Fruit fly (Drosophila melanogaster) whole organism, embryonic: ENCODE measurements around the gene Hr83.

ENCODE experiments used
- Blimp-1 ChIP-seq: fragments of 200-800 bp; sonication (Bioruptor generic); optimal IDR thresholded peaks from 3 replicates; lab custom pipeline; 2018; ENCODE audit warnings: missing biosample characterization, missing genetic modification characterization, mild to moderate bottlenecking, moderate library complexity, missing genetic modification reagents
- CG10366 ChIP-seq: fragments of 200-800 bp; sonication (Bioruptor generic); IDR thresholded peaks from 2 replicates; pipeline ENCODE4 v1.3.6; 2022; ENCODE audit warnings: missing biosample characterization, missing genetic modification characterization
- CG11560 ChIP-seq: fragments of 200-800 bp; sonication (Bioruptor generic); IDR thresholded peaks from 3 replicates; pipeline ENCODE4 v1.3.6; 2022; ENCODE audit warnings: missing biosample characterization, missing genetic modification characterization
- CG11696 ChIP-seq: fragments of 200-800 bp; sonication (Bioruptor generic); IDR thresholded peaks from 2 replicates; pipeline ENCODE4 v1.3.6; 2022; ENCODE audit warnings: missing biosample characterization, missing genetic modification characterization
- CG11723 ChIP-seq: fragments of 200-800 bp; sonication (Bioruptor generic); optimal IDR thresholded peaks from 2 replicates; lab custom pipeline; 2017; ENCODE audit warnings: missing biosample characterization, mild to moderate bottlenecking, missing genetic modification characterization
- CG14014 ChIP-seq: fragments of 200-800 bp; sonication (Bioruptor generic); IDR thresholded peaks from 2 replicates; pipeline ENCODE4 v1.3.6; 2022; ENCODE audit warnings: missing biosample characterization, missing genetic modification characterization
- CG14710 ChIP-seq: fragments of 200-800 bp; sonication (Bioruptor generic); optimal IDR thresholded peaks from 3 replicates; lab custom pipeline; 2019; ENCODE audit warnings: missing biosample characterization, mild to moderate bottlenecking, missing genetic modification characterization, moderate library complexity
- CG14860 ChIP-seq: fragments of 200-800 bp; sonication (Bioruptor generic); IDR thresholded peaks from 3 replicates; pipeline ENCODE4 v1.3.6; 2022; ENCODE audit warnings: missing biosample characterization, missing genetic modification characterization; ENCODE audit not compliant: partially characterized antibody
- CG16813 ChIP-seq: fragments of 200-800 bp; sonication (Bioruptor generic); IDR thresholded peaks from 3 replicates; pipeline ENCODE4 v1.3.6; 2022; ENCODE audit warnings: missing biosample characterization, missing genetic modification characterization; ENCODE audit not compliant: partially characterized antibody
- CG31388 ChIP-seq: fragments of 200-800 bp; sonication (Bioruptor generic); optimal IDR thresholded peaks from 2 replicates; lab custom pipeline; 2016; ENCODE audit warnings: missing biosample characterization, missing genetic modification characterization
- CG3995 ChIP-seq: fragments of 200-800 bp; sonication (Bioruptor generic); optimal IDR thresholded peaks from 3 replicates; lab custom pipeline; 2016; ENCODE audit warnings: missing biosample characterization, missing genetic modification characterization
- CG6791 ChIP-seq: fragments of 200-800 bp; sonication (Bioruptor generic); IDR thresholded peaks from 3 replicates; pipeline ENCODE4 v1.3.6; 2022; ENCODE audit warnings: missing biosample characterization, missing genetic modification characterization; ENCODE audit not compliant: partially characterized antibody
- CG7786 ChIP-seq: fragments of 200-800 bp; sonication (Bioruptor generic); optimal IDR thresholded peaks from 2 replicates; lab custom pipeline; 2016; ENCODE audit warnings: missing biosample characterization, missing genetic modification characterization
- CG8089 ChIP-seq: fragments of 200-800 bp; sonication (Bioruptor generic); optimal IDR thresholded peaks from 3 replicates; lab custom pipeline; 2016; ENCODE audit warnings: missing biosample characterization, missing genetic modification characterization
- CG9727 ChIP-seq: fragments of 200-800 bp; sonication (Bioruptor generic); optimal IDR thresholded peaks from 3 replicates; lab custom pipeline; 2017; ENCODE audit warnings: missing biosample characterization, mild to moderate bottlenecking, missing genetic modification characterization
- CG9817 ChIP-seq: fragments of 200-800 bp; sonication (Bioruptor generic); optimal IDR thresholded peaks from 2 replicates; lab custom pipeline; 2018; ENCODE audit warnings: missing biosample characterization, mild to moderate bottlenecking, missing genetic modification characterization, moderate library complexity
- Deaf1 ChIP-seq: fragments of 200-800 bp; optimal IDR thresholded peaks from 3 replicates; lab custom pipeline; 2019; ENCODE audit warnings: missing biosample characterization, mild to moderate bottlenecking, missing genetic modification characterization, moderate library complexity
- Doc3 ChIP-seq: fragments of 200-800 bp; sonication (Bioruptor generic); IDR thresholded peaks from 3 replicates; pipeline ENCODE4 v1.3.6; 2022; ENCODE audit warnings: missing biosample characterization, missing genetic modification characterization; ENCODE audit not compliant: partially characterized antibody
- E2f1 ChIP-seq: fragments of 200-800 bp; sonication (Bioruptor generic); IDR thresholded peaks from 2 replicates; pipeline ENCODE4 v1.3.6; 2022; ENCODE audit warnings: missing biosample characterization, missing genetic modification characterization
- Gug ChIP-seq: fragments of 200-800 bp; sonication (Bioruptor generic); IDR thresholded peaks from 4 replicates; pipeline ENCODE4 v1.3.6; 2022; ENCODE audit warnings: missing biosample characterization, missing genetic modification characterization
- HLH4C ChIP-seq: fragments of 200-800 bp; sonication (Bioruptor generic); IDR thresholded peaks from 3 replicates; pipeline ENCODE4 v1.3.6; 2022; ENCODE audit warnings: missing biosample characterization, missing genetic modification characterization; ENCODE audit not compliant: partially characterized antibody
- Lhr ChIP-seq: fragments of 200-800 bp; sonication (Bioruptor generic); optimal IDR thresholded peaks from 3 replicates; lab custom pipeline; 2017; ENCODE audit warnings: mild to moderate bottlenecking, missing biosample characterization, missing genetic modification reagents, missing genetic modification characterization
- Nf-YB ChIP-seq: fragments of 200-800 bp; sonication (Bioruptor generic); optimal IDR thresholded peaks from 3 replicates; lab custom pipeline; 2019; ENCODE audit warnings: missing biosample characterization, mild to moderate bottlenecking, missing genetic modification characterization, moderate library complexity
- Opbp ChIP-seq: fragments of 200-800 bp; sonication (Bioruptor generic); IDR thresholded peaks from 3 replicates; pipeline ENCODE4 v1.3.6; 2022; ENCODE audit warnings: missing biosample characterization, missing genetic modification characterization; ENCODE audit not compliant: partially characterized antibody
- Sox102F ChIP-seq: fragments of 200-800 bp; sonication (Bioruptor generic); optimal IDR thresholded peaks from 2 replicates; lab custom pipeline; 2018; ENCODE audit warnings: missing biosample characterization, mild to moderate bottlenecking, missing genetic modification characterization, moderate library complexity
- Xrp1 ChIP-seq: fragments of 200-800 bp; sonication (Bioruptor generic); IDR thresholded peaks from 2 replicates; pipeline ENCODE4 v1.3.6; 2022; ENCODE audit warnings: missing biosample characterization, missing genetic modification characterization
- ato ChIP-seq: fragments of 200-800 bp; sonication (Bioruptor generic); IDR thresholded peaks from 2 replicates; pipeline ENCODE4 v1.3.6; 2022; ENCODE audit warnings: missing biosample characterization, missing genetic modification characterization; ENCODE audit not compliant: partially characterized antibody
- bigmax ChIP-seq: fragments of 200-800 bp; sonication (Bioruptor generic); optimal IDR thresholded peaks from 2 replicates; lab custom pipeline; 2018; ENCODE audit warnings: missing biosample characterization, mild to moderate bottlenecking, missing genetic modification characterization
- cad ChIP-seq: fragments of >200 bp; optimal IDR thresholded peaks from 2 replicates; lab custom pipeline; 2017; ENCODE audit warnings: missing biosample characterization, missing genetic modification characterization
- cato ChIP-seq: fragments of 200-800 bp; sonication (Bioruptor generic); optimal IDR thresholded peaks from 2 replicates; lab custom pipeline; 2016; ENCODE audit warnings: missing biosample characterization, missing genetic modification characterization, borderline replicate concordance
- chinmo ChIP-seq: fragments of 200-800 bp; sonication (Bioruptor generic); IDR thresholded peaks from 4 replicates; pipeline ENCODE4 v1.3.6; 2022; ENCODE audit warnings: missing biosample characterization, missing genetic modification characterization; ENCODE audit not compliant: partially characterized antibody
- ci ChIP-seq: fragments of 200-800 bp; sonication (Bioruptor generic); IDR thresholded peaks from 3 replicates; pipeline ENCODE4 v1.3.6; 2022; ENCODE audit warnings: missing biosample characterization, missing genetic modification characterization
- cwo ChIP-seq: fragments of 200-800 bp; sonication (Bioruptor generic); optimal IDR thresholded peaks from 3 replicates; lab custom pipeline; 2017; ENCODE audit warnings: missing biosample characterization, missing genetic modification characterization, mild to moderate bottlenecking, moderate library complexity, missing genetic modification reagents
- da ChIP-seq: fragments of 200-800 bp; sonication (Bioruptor generic); optimal IDR thresholded peaks from 2 replicates; lab custom pipeline; 2016; ENCODE audit warnings: missing biosample characterization, missing genetic modification characterization
- dimm ChIP-seq: fragments of 200-800 bp; sonication (Bioruptor generic); IDR thresholded peaks from 2 replicates; pipeline ENCODE4 v1.3.6; 2022; ENCODE audit warnings: missing biosample characterization, missing genetic modification characterization
- fd64A ChIP-seq: fragments of 200-800 bp; sonication (Bioruptor generic); optimal IDR thresholded peaks from 3 replicates; lab custom pipeline; 2018; ENCODE audit warnings: missing biosample characterization, mild to moderate bottlenecking, missing genetic modification characterization
- fd96Cb ChIP-seq: fragments of 200-800 bp; sonication (Bioruptor generic); optimal IDR thresholded peaks from 2 replicates; lab custom pipeline; 2018; ENCODE audit warnings: missing biosample characterization, mild to moderate bottlenecking, missing genetic modification characterization, moderate library complexity
- gcm2 ChIP-seq: fragments of 200-800 bp; sonication (Bioruptor generic); optimal IDR thresholded peaks from 2 replicates; lab custom pipeline; 2016; ENCODE audit warnings: missing biosample characterization, missing genetic modification characterization
- ham ChIP-seq: fragments of 200-800 bp; sonication (Bioruptor generic); IDR thresholded peaks from 2 replicates; pipeline ENCODE4 v1.3.6; 2022; ENCODE audit warnings: missing biosample characterization, missing genetic modification characterization
- insv ChIP-seq, 2 experiments: fragments of 200-800 bp; sonication (Bioruptor generic); optimal IDR thresholded peaks; 3 replicates each; lab custom pipeline; 2016 to 2018; ENCODE audit warnings: missing biosample characterization in 2 of 2, missing genetic modification characterization in 2 of 2
- jing ChIP-seq: fragments of 200-800 bp; sonication (Bioruptor generic); optimal IDR thresholded peaks from 2 replicates; lab custom pipeline; 2018; ENCODE audit warnings: missing biosample characterization, mild to moderate bottlenecking, missing genetic modification characterization
- oc ChIP-seq: fragments of 200-800 bp; sonication (Bioruptor generic); optimal IDR thresholded peaks from 2 replicates; lab custom pipeline; 2018; ENCODE audit warnings: missing biosample characterization, mild to moderate bottlenecking, missing genetic modification characterization, moderate library complexity
- pan ChIP-seq, 4 experiments: fragments of >200 bp in 3 of 4; fragments of 200-800 bp in 1 of 4; sonication (Bioruptor generic) in 1 of 4; optimal IDR thresholded peaks in 3 of 4; IDR thresholded peaks in 1 of 4; 2 replicates each; pipeline versions ENCODE4 v1.3.6 to Lab custom; 2017 to 2022; ENCODE audit warnings: missing biosample characterization in 2 of 4, missing genetic modification characterization in 2 of 4, mixed read lengths in 1 of 4
- rib ChIP-seq: fragments of 200-800 bp; sonication (Bioruptor generic); IDR thresholded peaks from 2 replicates; pipeline ENCODE4 v1.3.6; 2022; ENCODE audit warnings: missing biosample characterization, missing genetic modification characterization
- shn ChIP-seq: fragments of 200-800 bp; sonication (Bioruptor generic); optimal IDR thresholded peaks from 3 replicates; lab custom pipeline; 2016; ENCODE audit warnings: missing biosample characterization, missing genetic modification characterization
- slp2 ChIP-seq: fragments of 200-800 bp; sonication (Bioruptor generic); optimal IDR thresholded peaks from 2 replicates; lab custom pipeline; 2016; ENCODE audit warnings: missing biosample characterization, missing genetic modification characterization
- tx ChIP-seq: fragments of 200-800 bp; sonication (Bioruptor generic); optimal IDR thresholded peaks from 2 replicates; lab custom pipeline; 2016; ENCODE audit warnings: missing biosample characterization, missing genetic modification characterization
- wor ChIP-seq: fragments of 200-800 bp; sonication (Bioruptor generic); IDR thresholded peaks from 2 replicates; pipeline ENCODE4 v1.3.6; 2022; ENCODE audit warnings: missing biosample characterization, missing genetic modification characterization
- zen2 ChIP-seq: fragments of 200-800 bp; sonication (Bioruptor generic); IDR thresholded peaks from 3 replicates; pipeline ENCODE4 v1.3.6; 2022; ENCODE audit warnings: missing biosample characterization, missing genetic modification characterization; ENCODE audit not compliant: partially characterized antibody
- zfh2 ChIP-seq: fragments of 200-800 bp; sonication (Bioruptor generic); optimal IDR thresholded peaks from 2 replicates; lab custom pipeline; 2016; ENCODE audit warnings: missing biosample characterization, missing genetic modification characterization

Gene Hr83

dm6 chr3R:6388414-6388830, 39.4 kb downstream of the Hr83 start (continued):
- TF ChIP-seq CG11696 (GFP tag; lab: Robert Waterston, UW) (no peak), ato (GFP tag; lab: Robert Waterston, UW) (peak; percentile 66; the same call in 1 of the 2 replicates), cato (GFP tag; lab: Kevin White, UChicago) (no peak), CG14860 (GFP tag; lab: Robert Waterston, UW) (peak; percentile 92), oc (tag; lab: Kevin White, UChicago) (no peak), insv (GFP tag; optimal IDR thresholded peaks at IDR 0.05; lab: Kevin White, UChicago) (no peak), CG11723 (GFP tag; lab: Kevin White, UChicago) (no peak), da (GFP tag; lab: Kevin White, UChicago) (no peak), Opbp (GFP tag; lab: Robert Waterston, UW) (peak; percentile 48; the same call in 1 of the 3 replicates), slp2 (GFP tag; lab: Kevin White, UChicago) (no peak), zfh2 (no peak), E2f1 (GFP tag; lab: Robert Waterston, UW) (no peak), CG8089 (GFP tag; lab: Kevin White, UChicago) (no peak), CG6791 (GFP tag; lab: Robert Waterston, UW) (peak; percentile 89), Xrp1 (GFP tag; lab: Robert Waterston, UW) (no peak), ci (no peak), gcm2 (GFP tag; lab: Kevin White, UChicago) (no peak), CG9817 (tag; lab: Kevin White, UChicago) (no peak), pan (optimal IDR thresholded peaks at IDR 0.05; lab: Kevin White, UChicago) (no peak), pan (GFP tag; optimal IDR thresholded peaks at IDR 0.05 in 1 of 2, IDR thresholded peaks at IDR 0.05 in 1 of 2) (no peak), tx (GFP tag; lab: Kevin White, UChicago) (no peak), CG16813 (GFP tag; lab: Robert Waterston, UW) (peak; percentile 83), shn (GFP tag; lab: Kevin White, UChicago) (no peak), fd64A (GFP tag; lab: Kevin White, UChicago) (no peak), Gug (GFP tag; lab: Robert Waterston, UW) (no peak), chinmo (peak; percentile 74; the same call in 2 of the 4 replicates), CG11560 (no peak), Lhr (no peak), Nf-YB (no peak), CG10366 (GFP tag; lab: Robert Waterston, UW) (no peak), HLH4C (GFP tag; lab: Robert Waterston, UW) (peak; percentile 96), CG31388 (GFP tag; lab: Kevin White, UChicago) (no peak), cad (GFP tag; lab: Kevin White, UChicago) (no peak), dimm (GFP tag; lab: Robert Waterston, UW) (no peak), cwo (GFP tag; lab: Kevin White, UChicago) (no peak), Blimp-1 (no peak), CG9727 (GFP tag; lab: Kevin White, UChicago) (no peak), fd96Cb (tag; lab: Kevin White, UChicago) (no peak), wor (no peak), CG7786 (GFP tag; lab: Kevin White, UChicago) (no peak), Sox102F (GFP tag; lab: Kevin White, UChicago) (no peak), bigmax (GFP tag; lab: Kevin White, UChicago) (no peak), rib (GFP tag; lab: Robert Waterston, UW) (no peak), CG14710 (tag; lab: Kevin White, UChicago) (no peak), zen2 (GFP tag; lab: Robert Waterston, UW) (peak; percentile 55; the same call in 1 of the 3 replicates), ham (no peak), Doc3 (GFP tag; lab: Robert Waterston, UW) (peak; percentile 64; the same call in 1 of the 3 replicates), CG3995 (GFP tag; lab: Kevin White, UChicago) (no peak), jing (GFP tag; lab: Kevin White, UChicago) (no peak), CG14014 (GFP tag; lab: Robert Waterston, UW) (no peak), Deaf1 (tag; lab: Kevin White, UChicago) (no peak)
